Fruit fly (Drosophila melanogaster) whole organism, prepupa: ENCODE results near the gene toy.

Experiments
- CG10631 ChIP-seq: fragments of 200-800 bp; sonication (Bioruptor generic); optimal IDR thresholded peaks from 2 replicates; lab custom pipeline; 2016; ENCODE audit warnings: missing biosample characterization, missing genetic modification characterization
- CG1621 ChIP-seq: fragments of 200-800 bp; sonication (Bioruptor generic); optimal IDR thresholded peaks from 3 replicates; lab custom pipeline; 2018; ENCODE audit warnings: missing biosample characterization, mild to moderate bottlenecking, missing genetic modification characterization
- CG16779 ChIP-seq: fragments of 200-800 bp; sonication (Bioruptor generic); optimal IDR thresholded peaks from 3 replicates; lab custom pipeline; 2017; ENCODE audit warnings: missing biosample characterization, mild to moderate bottlenecking, missing genetic modification characterization
- CG3032 ChIP-seq: fragments of 200-800 bp; optimal IDR thresholded peaks from 2 replicates; lab custom pipeline; 2019; ENCODE audit warnings: missing biosample characterization, mild to moderate bottlenecking, missing genetic modification characterization, moderate library complexity
- CG34406 ChIP-seq: fragments of 200-800 bp; sonication (Bioruptor generic); optimal IDR thresholded peaks from 3 replicates; lab custom pipeline; 2016; ENCODE audit warnings: missing biosample characterization, missing genetic modification characterization
- CG4318 ChIP-seq: fragments of 200-800 bp; sonication (Bioruptor generic); optimal IDR thresholded peaks from 3 replicates; lab custom pipeline; 2017; ENCODE audit warnings: missing biosample characterization, mild to moderate bottlenecking, missing genetic modification characterization
- CG6276 ChIP-seq: fragments of 200-800 bp; sonication (Bioruptor generic); optimal IDR thresholded peaks from 2 replicates; lab custom pipeline; 2017; ENCODE audit warnings: missing biosample characterization, mild to moderate bottlenecking, missing genetic modification characterization
- CG6792 ChIP-seq: fragments of 200-800 bp; sonication (Bioruptor generic); optimal IDR thresholded peaks from 3 replicates; lab custom pipeline; 2016; ENCODE audit warnings: missing biosample characterization, missing genetic modification characterization
- CG6808 ChIP-seq: fragments of 200-800 bp; sonication (Bioruptor generic); optimal IDR thresholded peaks from 3 replicates; lab custom pipeline; 2017; ENCODE audit warnings: missing biosample characterization, missing genetic modification characterization, mild to moderate bottlenecking, moderate library complexity, missing genetic modification reagents
- CG6854 ChIP-seq: fragments of 200-800 bp; sonication (Bioruptor generic); optimal IDR thresholded peaks from 2 replicates; lab custom pipeline; 2017; ENCODE audit warnings: missing biosample characterization, mild to moderate bottlenecking, missing genetic modification characterization
- CG8319 ChIP-seq: fragments of 200-800 bp; sonication (Bioruptor generic); optimal IDR thresholded peaks from 3 replicates; lab custom pipeline; 2016; ENCODE audit warnings: missing biosample characterization, missing genetic modification characterization
- CG8632 ChIP-seq: fragments of 200-800 bp; sonication (Bioruptor generic); optimal IDR thresholded peaks from 3 replicates; lab custom pipeline; 2016; ENCODE audit warnings: missing biosample characterization, missing genetic modification characterization
- CG9139 ChIP-seq: fragments of 200-800 bp; sonication (Bioruptor generic); optimal IDR thresholded peaks from 3 replicates; lab custom pipeline; 2017; ENCODE audit warnings: missing biosample characterization, mild to moderate bottlenecking, missing genetic modification characterization
- Eip75B ChIP-seq: fragments of 200-800 bp; sonication (Bioruptor generic); optimal IDR thresholded peaks from 3 replicates; lab custom pipeline; 2016; ENCODE audit warnings: missing biosample characterization, missing genetic modification characterization
- Gug ChIP-seq: fragments of 200-800 bp; sonication (Bioruptor generic); IDR thresholded peaks from 2 replicates; pipeline ENCODE4 v1.3.6; 2022; ENCODE audit warnings: missing biosample characterization, missing genetic modification characterization
- Hr38 ChIP-seq: sonication (Bioruptor generic); optimal IDR thresholded peaks from 2 replicates; lab custom pipeline; 2016; ENCODE audit warnings: missing biosample characterization, missing genetic modification characterization
- Hr4 ChIP-seq: fragments of 200-800 bp; sonication (Bioruptor generic); optimal IDR thresholded peaks from 3 replicates; lab custom pipeline; 2016; ENCODE audit warnings: missing biosample characterization, missing genetic modification characterization
- Lpt ChIP-seq: fragments of 200-800 bp; sonication (Bioruptor generic); optimal IDR thresholded peaks from 3 replicates; lab custom pipeline; 2016; ENCODE audit warnings: missing biosample characterization, missing genetic modification characterization
- Met ChIP-seq: fragments of 200-800 bp; sonication (Bioruptor generic); optimal IDR thresholded peaks from 3 replicates; lab custom pipeline; 2016; ENCODE audit warnings: missing biosample characterization, missing genetic modification characterization
- OdsH ChIP-seq: fragments of 200-800 bp; sonication (Bioruptor generic); optimal IDR thresholded peaks from 3 replicates; lab custom pipeline; 2016; ENCODE audit warnings: missing biosample characterization, missing genetic modification characterization
- Smox ChIP-seq: fragments of 200-800 bp; sonication (Bioruptor generic); optimal IDR thresholded peaks from 3 replicates; lab custom pipeline; 2016; ENCODE audit warnings: missing biosample characterization, missing genetic modification characterization
- Sox15 ChIP-seq: fragments of 200-800 bp; sonication (Bioruptor generic); optimal IDR thresholded peaks from 3 replicates; lab custom pipeline; 2016; ENCODE audit warnings: missing biosample characterization, missing genetic modification characterization
- dsx ChIP-seq: fragments of 200-800 bp; optimal IDR thresholded peaks from 3 replicates; lab custom pipeline; 2019; ENCODE audit warnings: missing biosample characterization, mild to moderate bottlenecking, missing genetic modification characterization, moderate library complexity; ENCODE audit not compliant: poor library complexity, severe bottlenecking
- eg ChIP-seq: fragments of 200-800 bp; sonication (Bioruptor generic); IDR thresholded peaks from 3 replicates; pipeline ENCODE4 v1.3.6; 2022; ENCODE audit warnings: missing biosample characterization, missing genetic modification characterization
- fd59A ChIP-seq: fragments of 200-800 bp; sonication (Bioruptor generic); optimal IDR thresholded peaks from 2 replicates; lab custom pipeline; 2017; ENCODE audit warnings: missing biosample characterization, mild to moderate bottlenecking, missing genetic modification characterization, missing genetic modification reagents
- fd85E ChIP-seq: fragments of 200-800 bp; sonication (Bioruptor generic); optimal IDR thresholded peaks from 3 replicates; lab custom pipeline; 2016; ENCODE audit warnings: missing biosample characterization, missing genetic modification characterization
- fkh ChIP-seq: fragments of 200-800 bp; sonication (Bioruptor generic); optimal IDR thresholded peaks from 3 replicates; lab custom pipeline; 2017; ENCODE audit warnings: missing biosample characterization, mild to moderate bottlenecking, missing genetic modification characterization, moderate library complexity
- lz ChIP-seq: fragments of 200-800 bp; sonication (Bioruptor generic); optimal IDR thresholded peaks from 3 replicates; lab custom pipeline; 2016; ENCODE audit warnings: missing biosample characterization, missing genetic modification characterization
- net ChIP-seq: fragments of 200-800 bp; sonication (Bioruptor generic); optimal IDR thresholded peaks from 3 replicates; lab custom pipeline; 2016; ENCODE audit warnings: missing biosample characterization, missing genetic modification characterization
- pdm3 ChIP-seq: fragments of 200-800 bp; sonication (Bioruptor generic); optimal IDR thresholded peaks from 3 replicates; lab custom pipeline; 2016; ENCODE audit warnings: missing biosample characterization, missing genetic modification characterization
- salr ChIP-seq, 2 experiments: fragments of 200-800 bp; sonication (Bioruptor generic); optimal IDR thresholded peaks; 3 replicates each; lab custom pipeline; 2016 to 2018; ENCODE audit warnings: missing biosample characterization in 2 of 2, missing genetic modification characterization in 2 of 2, mild to moderate bottlenecking in 1 of 2
- ss ChIP-seq, 2 experiments: fragments of 200-800 bp; sonication (Bioruptor generic); optimal IDR thresholded peaks; 2 replicates in 1 of 2; 3 replicates in 1 of 2; lab custom pipeline; 2017 to 2018; ENCODE audit warnings: mild to moderate bottlenecking in 2 of 2, missing biosample characterization in 2 of 2, missing genetic modification characterization in 2 of 2, moderate library complexity in 1 of 2

Gene toy

DNA sequence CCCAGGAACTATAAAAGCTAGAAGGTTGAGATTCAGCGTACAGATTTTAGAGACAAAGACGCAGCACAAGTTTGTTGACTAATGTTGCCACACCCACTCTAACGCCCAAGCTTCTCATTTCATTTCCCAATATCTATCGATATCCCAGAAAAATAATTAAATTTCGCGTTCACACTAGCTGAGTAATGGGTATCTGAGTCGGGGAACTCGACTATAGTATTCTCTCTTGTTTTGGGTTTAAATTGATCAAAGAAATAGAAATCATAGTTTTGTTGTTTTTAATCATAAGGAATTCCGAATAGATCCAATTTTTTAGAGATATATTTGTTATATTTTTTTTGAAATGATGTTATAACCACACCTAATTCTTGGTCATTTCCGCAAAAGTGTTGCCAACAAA lies 26.3 kb upstream of the toy start:
- TF ChIP-seq OdsH (GFP tag; lab: Kevin White, UChicago), result no peak
- TF ChIP-seq fd85E, result no peak
- TF ChIP-seq CG16779 (tag; lab: Kevin White, UChicago), result no peak
- no peak for TF ChIP-seq CG1621 (tag; lab: Kevin White, UChicago)
- TF ChIP-seq, all 60 proteins: peak for 0

DNA sequence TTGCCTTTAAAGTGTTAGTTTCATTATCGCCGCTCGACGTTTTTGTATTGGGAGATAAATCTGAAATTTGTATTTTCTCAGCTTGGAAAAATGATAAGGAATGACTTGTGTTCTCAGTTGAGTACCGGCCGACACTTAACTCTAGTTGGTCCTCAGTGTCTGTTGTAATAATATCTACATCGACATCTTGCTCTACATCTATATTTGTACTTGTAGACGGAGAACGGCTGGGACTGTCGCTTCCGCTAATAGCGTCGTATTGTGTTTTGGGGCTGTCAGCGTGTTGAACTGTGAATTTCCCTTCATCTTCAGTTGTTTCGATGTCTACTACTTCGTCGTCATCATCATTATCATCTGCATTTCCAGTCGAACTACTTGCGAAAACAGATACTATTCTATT lies 25.8 kb upstream of the toy start:
- TF ChIP-seq salr (GFP tag; optimal IDR thresholded peaks at IDR 0.05; lab: Kevin White, UChicago) (no peak), CG8632 (GFP tag; lab: Kevin White, UChicago) (no peak), CG34406 (GFP tag; lab: Kevin White, UChicago) (no peak), CG16779 (tag; lab: Kevin White, UChicago) (no peak), net (no peak), Met (no peak), fd85E (no peak), Hr38 (no peak), eg (no peak), CG3032 (tag; lab: Kevin White, UChicago) (no peak)

DNA sequence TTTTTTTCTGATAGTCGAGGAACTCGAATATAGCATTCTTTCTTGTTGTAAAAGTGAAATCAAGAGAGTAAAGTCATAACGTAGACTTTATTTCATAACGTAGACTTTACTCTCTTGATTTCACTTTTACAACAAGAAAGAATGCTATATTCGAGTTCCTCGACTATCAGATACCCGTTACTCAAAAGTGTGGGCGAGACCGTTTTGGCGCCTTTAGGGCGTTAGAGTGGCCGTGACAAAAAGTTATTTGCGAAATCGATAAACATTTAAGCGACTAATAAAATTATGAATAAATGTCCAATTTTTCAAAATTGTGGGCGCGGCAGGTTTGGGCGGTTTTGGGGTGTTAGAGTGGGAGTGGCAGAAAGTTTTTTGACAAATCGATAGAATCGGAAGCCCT lies 18.4 kb upstream of the toy start:
- TF ChIP-seq fd59A (GFP tag; lab: Kevin White, UChicago), result no peak
- no peak for TF ChIP-seq CG10631 (GFP tag; lab: Kevin White, UChicago)
- TF ChIP-seq CG6854 (GFP tag; lab: Kevin White, UChicago), result no peak
- TF ChIP-seq ss (GFP tag; optimal IDR thresholded peaks at IDR 0.05; lab: Kevin White, UChicago), result no peak
- TF ChIP-seq dsx (GFP tag; lab: Kevin White, UChicago), result no peak
- no peak for TF ChIP-seq Met
- TF ChIP-seq net, result no peak
- no peak for TF ChIP-seq lz (GFP tag; lab: Kevin White, UChicago)
- no peak for TF ChIP-seq CG6808 (GFP tag; lab: Kevin White, UChicago)
- TF ChIP-seq CG8632 (GFP tag; lab: Kevin White, UChicago), result no peak
- no peak for TF ChIP-seq Lpt (GFP tag; lab: Kevin White, UChicago)

DNA sequence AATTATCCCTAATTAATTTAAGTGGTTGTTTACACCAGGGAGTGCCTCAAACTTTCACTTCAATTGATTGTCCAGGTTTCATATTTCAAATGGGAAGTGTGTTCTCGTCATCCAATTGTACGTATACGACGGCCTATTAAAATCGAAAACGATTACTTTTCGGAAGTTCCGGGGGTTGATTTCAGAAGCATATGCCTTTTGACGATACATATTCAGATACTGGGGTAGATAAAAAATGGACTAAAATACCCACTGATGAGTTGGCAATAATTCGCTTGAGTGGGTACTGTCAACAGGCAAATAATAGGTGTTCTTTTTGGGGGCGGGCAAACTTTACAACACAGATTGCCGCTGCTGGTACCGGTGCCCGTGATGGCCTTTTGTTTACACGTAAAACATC lies 14.9 kb upstream of the toy start:
- TF ChIP-seq pdm3 (GFP tag; lab: Kevin White, UChicago) (no peak), Gug (GFP tag; lab: Robert Waterston, UW) (no peak), Eip75B (GFP tag; lab: Kevin White, UChicago) (no peak), Hr4 (GFP tag; lab: Kevin White, UChicago) (no peak), CG4318 (no peak), CG8319 (GFP tag; lab: Kevin White, UChicago) (no peak), Smox (GFP tag; lab: Kevin White, UChicago) (no peak), CG8632 (GFP tag; lab: Kevin White, UChicago) (no peak), CG9139 (GFP tag; lab: Kevin White, UChicago) (no peak), CG34406 (GFP tag; lab: Kevin White, UChicago) (no peak), lz (GFP tag; lab: Kevin White, UChicago) (no peak), CG3032 (tag; lab: Kevin White, UChicago) (no peak), net (no peak), Sox15 (no peak), CG6792 (GFP tag; lab: Kevin White, UChicago) (no peak)

DNA sequence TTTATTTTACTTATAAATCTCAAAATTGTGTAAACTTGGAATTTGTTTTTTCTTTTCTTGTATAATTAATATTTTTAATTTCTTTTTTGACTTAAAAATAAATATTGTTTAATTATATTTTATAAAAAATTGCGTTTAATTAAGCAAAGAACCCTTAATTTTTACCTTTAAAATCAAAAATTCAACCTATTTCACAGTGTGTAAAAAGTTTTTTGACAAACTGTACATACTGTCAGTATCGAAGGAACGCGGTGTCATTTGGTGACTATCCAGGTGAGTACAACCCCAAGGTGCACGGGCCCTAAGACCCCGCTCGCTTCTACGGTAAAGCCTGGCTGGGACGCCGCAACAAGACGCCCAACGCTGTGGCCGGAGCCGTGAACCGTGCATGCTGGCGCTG lies 13.0 kb upstream of the toy start:
- TF ChIP-seq net, result no peak
- no peak for TF ChIP-seq Lpt (GFP tag; lab: Kevin White, UChicago)
- no peak for TF ChIP-seq CG6854 (GFP tag; lab: Kevin White, UChicago)
- no peak for TF ChIP-seq CG6276
- TF ChIP-seq Hr4 (GFP tag; lab: Kevin White, UChicago), result no peak
- TF ChIP-seq Gug (GFP tag; lab: Robert Waterston, UW), result no peak
- TF ChIP-seq fkh, result no peak
